Worm (Caenorhabditis elegans) whole organism, L4 larva: ENCODE measurements around the gene F22B5.10.

ENCODE experiments used
- F37D6.2 ChIP-seq: sonication (generic microtip); optimal IDR thresholded peaks from 2 replicates; lab custom pipeline; 2016; ENCODE audit warnings: mild to moderate bottlenecking, missing genetic modification characterization, missing compliant biosample characterization
- Y75B8A.6 ChIP-seq: fragments of 200-800 bp; sonication (Bioruptor generic); IDR thresholded peaks from 2 replicates; pipeline ENCODE4 v1.3.6; 2022; ENCODE audit warnings: missing genetic modification reagents, missing genetic modification characterization, missing compliant biosample characterization
- ZK337.2 ChIP-seq: fragments of 200-800 bp; sonication (Bioruptor generic); IDR thresholded peaks from 2 replicates; pipeline ENCODE4 v1.3.6; 2022; ENCODE audit warnings: missing genetic modification reagents, missing genetic modification characterization, missing compliant biosample characterization
- arid-1 ChIP-seq: fragments of 200-800 bp; sonication (Bioruptor generic); conservative IDR thresholded peaks from 2 replicates; pipeline ENCODE4 v1.3.6; 2022; ENCODE audit warnings: missing genetic modification reagents, missing genetic modification characterization, missing compliant biosample characterization
- ceh-28 ChIP-seq: fragments of 150-350 bp; optimal IDR thresholded peaks from 2 replicates; lab custom pipeline; 2014; ENCODE audit warnings: missing biosample characterization, missing genetic modification reagents, missing genetic modification characterization
- lim-7 ChIP-seq: fragments of 200-800 bp; sonication (Bioruptor generic); IDR thresholded peaks from 2 replicates; pipeline ENCODE4 v1.3.6; 2022; ENCODE audit warnings: missing genetic modification characterization, missing compliant biosample characterization
- lin-1 ChIP-seq: fragments of 200-800 bp; sonication (Bioruptor generic); IDR thresholded peaks from 2 replicates; pipeline ENCODE4 v1.3.6; 2022; ENCODE audit warnings: missing genetic modification reagents, missing genetic modification characterization, missing compliant biosample characterization
- lin-29 ChIP-seq: fragments of 200-800 bp; sonication (Bioruptor generic); IDR thresholded peaks from 2 replicates; pipeline ENCODE4 v1.3.6; 2022; ENCODE audit warnings: missing genetic modification reagents, missing genetic modification characterization, missing compliant biosample characterization
- mdt-29 ChIP-seq: fragments of 200-800 bp; sonication (Bioruptor generic); IDR thresholded peaks from 2 replicates; pipeline ENCODE4 v1.3.6; 2022; ENCODE audit warnings: missing genetic modification reagents, missing genetic modification characterization, missing compliant biosample characterization
- nhr-11 ChIP-seq: fragments of 150-350 bp; optimal IDR thresholded peaks from 2 replicates; lab custom pipeline; 2014; ENCODE audit warnings: missing biosample characterization, missing genetic modification characterization
- snpc-4 ChIP-seq: fragments of 150-350 bp; optimal IDR thresholded peaks from 2 replicates; lab custom pipeline; 2014; ENCODE audit warnings: missing biosample characterization, missing genetic modification characterization
- tag-97 ChIP-seq: fragments of 200-800 bp; sonication (Bioruptor generic); IDR thresholded peaks from 2 replicates; pipeline ENCODE4 v1.3.6; 2022; ENCODE audit warnings: missing genetic modification characterization, missing compliant biosample characterization
- unc-39 ChIP-seq: sonication (generic microtip); optimal IDR thresholded peaks from 2 replicates; lab custom pipeline; 2017; ENCODE audit warnings: missing biosample characterization, missing genetic modification characterization

ce11 chrII:8498173-8498572, 31.2 kb downstream of the F22B5.10 start:
- no peak for TF ChIP-seq lim-7 (GFP tag; lab: Robert Waterston, UW)
- TF ChIP-seq snpc-4 (tag; lab: Kevin White, UChicago) = no peak
- no peak for TF ChIP-seq lin-1 (GFP tag; lab: Robert Waterston, UW)
- no peak for TF ChIP-seq Y75B8A.6 (GFP tag; lab: Robert Waterston, UW)
- TF ChIP-seq F37D6.2 (tag; lab: Kevin White, UChicago) = no peak
- TF ChIP-seq unc-39 = no peak
- no peak for TF ChIP-seq ZK337.2 (GFP tag; lab: Robert Waterston, UW)
- no peak for TF ChIP-seq tag-97 (GFP tag; lab: Robert Waterston, UW)
- TF ChIP-seq mdt-29 (GFP tag; lab: Robert Waterston, UW) = no peak
- no peak for TF ChIP-seq arid-1
- TF ChIP-seq nhr-11 (tag; lab: Kevin White, UChicago) = no peak
- no peak for TF ChIP-seq lin-29 (GFP tag; lab: Robert Waterston, UW)
- TF ChIP-seq ceh-28 (tag; lab: Kevin White, UChicago) = no peak
